Fruit fly (Drosophila melanogaster) S2 (cell line): ENCODE data around the gene Sec5.

ENCODE experiments used
- CG8478 ChIP-seq: fragments of >200 bp; optimal IDR thresholded peaks from 2 replicates; lab custom pipeline; 2018
- CTCF ChIP-seq, 2 experiments: fragments of >200 bp; optimal IDR thresholded peaks; 2 replicates each; lab custom pipeline; 2018

DNA sequence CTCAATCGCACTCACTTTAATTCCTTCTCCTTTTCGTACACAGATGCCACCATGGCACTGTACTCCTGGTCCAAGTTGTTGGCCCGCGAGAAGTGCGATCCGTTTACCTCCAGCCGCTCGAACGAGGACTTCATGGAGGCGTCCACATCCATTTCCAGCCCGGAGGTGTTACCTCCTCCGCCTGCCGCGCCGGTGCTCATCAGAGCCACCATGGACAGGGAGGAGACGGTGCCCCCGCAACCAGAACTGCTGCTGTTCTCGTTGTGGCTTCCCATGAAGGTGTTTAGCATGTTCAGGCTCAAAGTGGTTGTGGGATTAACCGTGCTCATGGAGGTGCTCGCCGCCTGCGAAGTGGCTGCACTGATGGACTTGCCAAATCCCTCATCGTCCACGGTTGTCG is 38.4 kb downstream of the Sec5 start:
- TF ChIP-seq CG8478 (lab: Kevin White, UChicago) = no peak
- no peak for TF ChIP-seq CTCF (optimal IDR thresholded peaks at IDR 0.05; lab: Kevin White, UChicago)
